Worm (Caenorhabditis elegans) whole organism, L1 larva: ENCODE results near the gene gcy-1.

Source experiments
- C04F5.9 ChIP-seq: sonication (generic microtip); optimal IDR thresholded peaks from 2 replicates; lab custom pipeline; 2016; ENCODE audit warnings: missing genetic modification characterization, missing compliant biosample characterization
- C16A3.4 ChIP-seq: fragments of 150-350 bp; optimal IDR thresholded peaks from 2 replicates; lab custom pipeline; 2014; ENCODE audit warnings: missing biosample characterization, missing genetic modification characterization
- C34B4.2 ChIP-seq: sonication (generic microtip); optimal IDR thresholded peaks from 2 replicates; lab custom pipeline; 2017; ENCODE audit warnings: mild to moderate bottlenecking, missing genetic modification characterization, missing compliant biosample characterization
- Y116A8C.19 ChIP-seq: sonication (generic microtip); optimal IDR thresholded peaks from 2 replicates; lab custom pipeline; 2016; ENCODE audit warnings: missing compliant biosample characterization, missing genetic modification characterization, borderline replicate concordance
- aha-1 ChIP-seq: fragments of 150-350 bp; optimal IDR thresholded peaks from 2 replicates; lab custom pipeline; 2014; ENCODE audit warnings: missing biosample characterization, missing genetic modification characterization
- alr-1 ChIP-seq: fragments of 200-800 bp; sonication (Bioruptor generic); optimal IDR thresholded peaks from 2 replicates; lab custom pipeline; 2018; ENCODE audit warnings: borderline replicate concordance, mild to moderate bottlenecking, missing genetic modification characterization, missing compliant biosample characterization
- ama-1 ChIP-seq: fragments of 150-350 bp; optimal IDR thresholded peaks from 2 replicates; lab custom pipeline; 2014
- blmp-1 ChIP-seq: fragments of 150-350 bp; optimal IDR thresholded peaks from 2 replicates; lab custom pipeline; 2014; ENCODE audit warnings: missing biosample characterization, missing genetic modification characterization
- ceh-63 ChIP-seq: fragments of 200-800 bp; sonication (Bioruptor generic); optimal IDR thresholded peaks from 2 replicates; lab custom pipeline; 2018; ENCODE audit warnings: mild to moderate bottlenecking, missing genetic modification characterization, missing compliant biosample characterization
- ceh-8 ChIP-seq: fragments of 200-800 bp; sonication (Bioruptor generic); optimal IDR thresholded peaks from 2 replicates; lab custom pipeline; 2018; ENCODE audit warnings: mild to moderate bottlenecking, missing genetic modification characterization, moderate library complexity, missing compliant biosample characterization
- ceh-82 ChIP-seq, 3 experiments: fragments of 150-350 bp in 1 of 3; sonication (generic microtip) in 2 of 3; optimal IDR thresholded peaks; 2 replicates each; lab custom pipeline; 2014 to 2017; ENCODE audit warnings: missing biosample characterization in 3 of 3, missing genetic modification characterization in 3 of 3
- ceh-88 ChIP-seq: fragments of 200-800 bp; sonication (Bioruptor generic); IDR thresholded peaks from 2 replicates; pipeline ENCODE4 v1.3.6; 2022; ENCODE audit warnings: missing genetic modification characterization, missing compliant biosample characterization
- ceh-90 ChIP-seq: sonication (generic microtip); optimal IDR thresholded peaks from 2 replicates; lab custom pipeline; 2016; ENCODE audit warnings: missing genetic modification characterization, missing compliant biosample characterization
- ces-1 ChIP-seq: fragments of 150-350 bp; optimal IDR thresholded peaks from 2 replicates; lab custom pipeline; 2014; ENCODE audit warnings: missing biosample characterization, missing genetic modification reagents, missing genetic modification characterization
- dpl-1 ChIP-seq, 3 experiments: fragments of 150-350 bp in 2 of 3; sonication (generic microtip) in 1 of 3; optimal IDR thresholded peaks; 2 replicates each; lab custom pipeline; 2014 to 2017; ENCODE audit warnings: missing biosample characterization in 3 of 3, missing genetic modification characterization in 3 of 3, missing genetic modification reagents in 3 of 3
- efl-1 ChIP-seq, 4 experiments: fragments of 150-350 bp; optimal IDR thresholded peaks in 3 of 4; peaks in 1 of 4; 1 replicate in 1 of 4; 2 replicates in 3 of 4; lab custom pipeline; 2014; ENCODE audit warnings: missing biosample characterization in 2 of 4, missing genetic modification characterization in 2 of 4, missing genetic modification reagents in 2 of 4
- egl-13 ChIP-seq: sonication (generic microtip); optimal IDR thresholded peaks from 2 replicates; lab custom pipeline; 2016; ENCODE audit warnings: missing genotype, missing genetic modification reagents, missing genetic modification characterization, missing compliant biosample characterization
- elt-2 ChIP-seq: sonication (generic microtip); optimal IDR thresholded peaks from 2 replicates; lab custom pipeline; 2016; ENCODE audit warnings: missing genetic modification characterization, mild to moderate bottlenecking, inconsistent platforms, missing compliant biosample characterization, missing genetic modification reagents
- ets-5 ChIP-seq: fragments of 200-800 bp; sonication (Bioruptor generic); IDR thresholded peaks from 2 replicates; pipeline ENCODE4 v1.3.6; 2022; ENCODE audit warnings: missing genetic modification characterization, missing compliant biosample characterization
- fkh-10 ChIP-seq: sonication (generic microtip); optimal IDR thresholded peaks from 2 replicates; lab custom pipeline; 2017; ENCODE audit warnings: missing biosample characterization, missing genetic modification reagents, missing genetic modification characterization
- fkh-4 ChIP-seq: sonication (generic microtip); optimal IDR thresholded peaks from 2 replicates; lab custom pipeline; 2016; ENCODE audit warnings: missing compliant biosample characterization, missing genetic modification characterization, borderline replicate concordance
- grh-1 ChIP-seq: fragments of 200-800 bp; sonication (Bioruptor generic); IDR thresholded peaks from 2 replicates; pipeline ENCODE4 v1.3.6; 2022; ENCODE audit warnings: missing genetic modification reagents, missing genetic modification characterization, missing compliant biosample characterization
- hlh-17 ChIP-seq: fragments of 200-800 bp; sonication (Bioruptor generic); optimal IDR thresholded peaks from 2 replicates; lab custom pipeline; 2018; ENCODE audit warnings: missing genetic modification characterization, mild to moderate bottlenecking, missing compliant biosample characterization, moderate library complexity, borderline replicate concordance
- hlh-4 ChIP-seq: sonication (generic microtip); optimal IDR thresholded peaks from 2 replicates; lab custom pipeline; 2016; ENCODE audit warnings: mild to moderate bottlenecking, missing genetic modification characterization, missing compliant biosample characterization
- hpl-2 ChIP-seq: fragments of 150-350 bp; optimal IDR thresholded peaks from 2 replicates; lab custom pipeline; 2014; ENCODE audit warnings: missing biosample characterization, missing genetic modification reagents, missing genetic modification characterization
- irx-1 ChIP-seq: sonication (generic microtip); optimal IDR thresholded peaks from 2 replicates; lab custom pipeline; 2016; ENCODE audit warnings: missing genetic modification characterization, missing compliant biosample characterization
- lin-14 ChIP-seq: fragments of 200-800 bp; sonication (Bioruptor generic); optimal IDR thresholded peaks from 2 replicates; lab custom pipeline; 2018; ENCODE audit warnings: mild to moderate bottlenecking, missing genetic modification characterization, moderate library complexity, missing compliant biosample characterization
- lin-35 ChIP-seq, 2 experiments: fragments of 150-350 bp; optimal IDR thresholded peaks; 2 replicates each; lab custom pipeline; 2014; ENCODE audit warnings: missing biosample characterization in 2 of 2, missing genetic modification characterization in 2 of 2, missing genetic modification reagents in 2 of 2
- lir-3 ChIP-seq: sonication (generic microtip); optimal IDR thresholded peaks from 2 replicates; lab custom pipeline; 2016; ENCODE audit warnings: mild to moderate bottlenecking, missing genetic modification characterization, moderate library complexity, missing compliant biosample characterization; ENCODE audit not compliant: poor library complexity
- lsy-2 ChIP-seq, 2 experiments: fragments of 150-350 bp; optimal IDR thresholded peaks; 2 replicates each; lab custom pipeline; 2014; ENCODE audit warnings: missing biosample characterization in 2 of 2, missing genetic modification characterization in 2 of 2
- mab-9 ChIP-seq: fragments of 200-800 bp; sonication (Bioruptor generic); IDR thresholded peaks from 2 replicates; pipeline ENCODE4 v1.3.6; 2022; ENCODE audit warnings: missing genetic modification reagents, missing genetic modification characterization, missing compliant biosample characterization
- mef-2 ChIP-seq: fragments of 150-350 bp; optimal IDR thresholded peaks from 2 replicates; lab custom pipeline; 2014; ENCODE audit warnings: missing biosample characterization, missing genetic modification characterization
- nhr-11 ChIP-seq: fragments of 150-350 bp; optimal IDR thresholded peaks from 2 replicates; lab custom pipeline; 2014; ENCODE audit warnings: missing biosample characterization, missing genetic modification characterization
- nhr-12 ChIP-seq: sonication (generic microtip); optimal IDR thresholded peaks from 2 replicates; lab custom pipeline; 2017; ENCODE audit warnings: missing biosample characterization, missing genetic modification characterization
- nhr-237 ChIP-seq: fragments of 150-350 bp; optimal IDR thresholded peaks from 2 replicates; lab custom pipeline; 2014; ENCODE audit warnings: missing biosample characterization, missing genetic modification characterization
- nhr-47 ChIP-seq: sonication (generic microtip); optimal IDR thresholded peaks from 2 replicates; lab custom pipeline; 2016; ENCODE audit warnings: mild to moderate bottlenecking, missing genetic modification characterization, moderate library complexity, missing compliant biosample characterization
- nhr-71 ChIP-seq: sonication (generic microtip); optimal IDR thresholded peaks from 2 replicates; lab custom pipeline; 2016; ENCODE audit warnings: mild to moderate bottlenecking, missing genetic modification characterization, moderate library complexity, missing compliant biosample characterization
- nhr-77 ChIP-seq: fragments of 150-350 bp; optimal IDR thresholded peaks from 2 replicates; lab custom pipeline; 2014; ENCODE audit warnings: missing biosample characterization, missing genetic modification characterization
- nhr-85 ChIP-seq: sonication (generic microtip); peaks from one replicate; lab custom pipeline; 2016; ENCODE audit warnings: missing genetic modification characterization, inconsistent platforms, missing compliant biosample characterization
- pag-3 ChIP-seq: sonication (generic microtip); optimal IDR thresholded peaks from 2 replicates; lab custom pipeline; 2017; ENCODE audit warnings: missing genetic modification characterization, mild to moderate bottlenecking, missing compliant biosample characterization, antibody characterized with exemption, borderline replicate concordance; ENCODE audit not compliant: insufficient read depth
- pqm-1 ChIP-seq: sonication (generic microtip); optimal IDR thresholded peaks from 3 replicates; lab custom pipeline; 2017; ENCODE audit warnings: missing biosample characterization, missing genetic modification characterization
- skn-1 ChIP-seq: fragments of 150-350 bp; optimal IDR thresholded peaks from 2 replicates; lab custom pipeline; 2014; ENCODE audit warnings: missing biosample characterization, missing genetic modification characterization
- snu-23 ChIP-seq: sonication (generic microtip); optimal IDR thresholded peaks from 2 replicates; lab custom pipeline; 2016; ENCODE audit warnings: missing genetic modification characterization, missing compliant biosample characterization
- sptf-1 ChIP-seq: fragments of 150-350 bp; optimal IDR thresholded peaks from 2 replicates; lab custom pipeline; 2014; ENCODE audit warnings: missing biosample characterization, missing genetic modification characterization
- unc-130 ChIP-seq: fragments of 150-350 bp; optimal IDR thresholded peaks from 2 replicates; lab custom pipeline; 2017; ENCODE audit warnings: missing biosample characterization, missing genetic modification characterization, inconsistent platforms
- unc-86 ChIP-seq: sonication (generic microtip); optimal IDR thresholded peaks from 2 replicates; lab custom pipeline; 2016; ENCODE audit warnings: missing genetic modification characterization, missing compliant biosample characterization
- vab-15 ChIP-seq: sonication (generic microtip); optimal IDR thresholded peaks from 2 replicates; lab custom pipeline; 2017; ENCODE audit warnings: missing genotype, mild to moderate bottlenecking, missing genetic modification characterization, missing compliant biosample characterization
- xbp-1 ChIP-seq: sonication (generic microtip); optimal IDR thresholded peaks from 2 replicates; lab custom pipeline; 2016; ENCODE audit warnings: missing genetic modification characterization, missing compliant biosample characterization
- ztf-4 ChIP-seq: fragments of 150-350 bp; optimal IDR thresholded peaks from 2 replicates; lab custom pipeline; 2014; ENCODE audit warnings: missing biosample characterization, missing genetic modification characterization

Gene gcy-1

ce11 chrII:9483342-9483741 lies 33.4 kb downstream of the gcy-1 start:
- peak; percentile 41 for TF ChIP-seq elt-2
- TF ChIP-seq lir-3, result no peak
- TF ChIP-seq efl-1 (optimal IDR thresholded peaks at IDR 0.05; lab: Kevin White, UChicago), result no peak
- TF ChIP-seq efl-1 (GFP tag; optimal IDR thresholded peaks at IDR 0.05 in 1 of 2; lab: Kevin White, UChicago), result peak in 1 of 2 experiments; percentile 33

ce11 chrII:9482529-9482928 lies 34.2 kb downstream of the gcy-1 start:
- TF ChIP-seq pag-3, result no peak
- TF ChIP-seq ceh-8 (GFP tag; lab: Kevin White, UChicago), result no peak
- no peak for TF ChIP-seq egl-13 (tag; lab: Kevin White, UChicago)
- TF ChIP-seq ztf-4, result no peak
- TF ChIP-seq fkh-4, result no peak
- no peak for TF ChIP-seq lir-3
- no peak for TF ChIP-seq skn-1 (tag; lab: Kevin White, UChicago)
- TF ChIP-seq Y116A8C.19 (tag; lab: Kevin White, UChicago), result no peak

- TF ChIP-seq nhr-11 (tag; lab: Kevin White, UChicago), result no peak
- TF ChIP-seq pqm-1 (tag; lab: Kevin White, UChicago), result no peak
- TF ChIP-seq nhr-237 (tag; lab: Kevin White, UChicago), result no peak
- TF ChIP-seq ceh-8 (GFP tag; lab: Kevin White, UChicago), result no peak
- no peak for TF ChIP-seq snu-23 (GFP tag; lab: Kevin White, UChicago)
- TF ChIP-seq vab-15 (tag; lab: Kevin White, UChicago), result no peak
- no peak for TF ChIP-seq ets-5 (GFP tag; lab: Robert Waterston, UW)
- TF ChIP-seq irx-1 (tag; lab: Kevin White, UChicago), result no peak
- TF ChIP-seq aha-1, result no peak
- no peak for TF ChIP-seq ama-1 (lab: Kevin White, UChicago)
- peak; percentile 66 for TF ChIP-seq nhr-77
- TF ChIP-seq C16A3.4, result no peak
- TF ChIP-seq xbp-1, result no peak
- TF ChIP-seq C04F5.9 (tag; lab: Kevin White, UChicago), result no peak
- no peak for TF ChIP-seq hlh-4 (tag; lab: Kevin White, UChicago)
- TF ChIP-seq fkh-4, result no peak
- TF ChIP-seq dpl-1 (GFP tag; optimal IDR thresholded peaks at IDR 0.05; lab: Kevin White, UChicago), result peak in 1 of 3 experiments; percentile 2
- TF ChIP-seq ceh-63 (GFP tag; lab: Kevin White, UChicago), result no peak
- no peak for TF ChIP-seq ceh-88
- TF ChIP-seq ceh-90 (tag; lab: Kevin White, UChicago), result no peak
- no peak for TF ChIP-seq hlh-17 (GFP tag; lab: Kevin White, UChicago)
- TF ChIP-seq elt-2, result no peak
- no peak for TF ChIP-seq sptf-1 (tag; lab: Kevin White, UChicago)
- no peak for TF ChIP-seq nhr-12 (tag; lab: Kevin White, UChicago)
- TF ChIP-seq nhr-85 (tag; lab: Kevin White, UChicago), result no peak
- no peak for TF ChIP-seq nhr-47
- no peak for TF ChIP-seq alr-1 (tag; lab: Kevin White, UChicago)
- TF ChIP-seq fkh-10 (GFP tag; lab: Kevin White, UChicago), result no peak
- TF ChIP-seq lsy-2 (tag; optimal IDR thresholded peaks at IDR 0.05; lab: Kevin White, UChicago), result peak in 1 of 2 experiments; percentile 40
- TF ChIP-seq grh-1 (GFP tag; lab: Robert Waterston, UW), result no peak
- TF ChIP-seq lin-14 (GFP tag; lab: Kevin White, UChicago), result peak; percentile 60
- no peak for TF ChIP-seq lir-3
- no peak for TF ChIP-seq unc-86 (tag; lab: Kevin White, UChicago)
- no peak for TF ChIP-seq ces-1 (GFP tag; lab: Kevin White, UChicago)
- no peak for TF ChIP-seq mef-2 (tag; lab: Kevin White, UChicago)
- TF ChIP-seq mab-9, result no peak
- TF ChIP-seq blmp-1 (tag; lab: Kevin White, UChicago), result no peak
- TF ChIP-seq pag-3, result no peak
- peak; percentile 72 for TF ChIP-seq nhr-71 (tag; lab: Kevin White, UChicago)
- no peak for TF ChIP-seq C34B4.2 (tag; lab: Kevin White, UChicago)
- no peak for TF ChIP-seq unc-130
- TF ChIP-seq lin-35 (GFP tag; optimal IDR thresholded peaks at IDR 0.05; lab: Kevin White, UChicago), result no peak
- TF ChIP-seq hpl-2 (GFP tag; lab: Kevin White, UChicago), result no peak
- TF ChIP-seq ceh-82 (tag; optimal IDR thresholded peaks at IDR 0.05; lab: Kevin White, UChicago), result no peak
These were observed 35.3 kb downstream of the gcy-1 start for ce11 chrII:9481427-9481826.
